Worm (Caenorhabditis elegans) whole organism, late embryonic: ENCODE data around the gene F26F2.10.

Experiments used
- C08G9.2 ChIP-seq: sonication (generic microtip); optimal IDR thresholded peaks from 2 replicates; lab custom pipeline; 2016; ENCODE audit warnings: mild to moderate bottlenecking, missing genetic modification characterization, moderate library complexity, missing compliant biosample characterization
- ceh-48 ChIP-seq: sonication (generic microtip); optimal IDR thresholded peaks from 2 replicates; lab custom pipeline; 2016; ENCODE audit warnings: missing genetic modification characterization, inconsistent platforms, missing compliant biosample characterization
- che-1 ChIP-seq: sonication (generic microtip); optimal IDR thresholded peaks from 2 replicates; lab custom pipeline; 2016; ENCODE audit warnings: mild to moderate bottlenecking, missing genetic modification characterization, missing compliant biosample characterization
- hlh-6 ChIP-seq: sonication (generic microtip); optimal IDR thresholded peaks from 2 replicates; lab custom pipeline; 2016; ENCODE audit warnings: missing genotype, missing genetic modification characterization, missing compliant biosample characterization
- lim-6 ChIP-seq: sonication (generic microtip); optimal IDR thresholded peaks from 2 replicates; lab custom pipeline; 2016; ENCODE audit warnings: missing genetic modification characterization, missing compliant biosample characterization
- lin-11 ChIP-seq: fragments of 200-800 bp; sonication (Bioruptor generic); optimal IDR thresholded peaks from 2 replicates; lab custom pipeline; 2018; ENCODE audit warnings: mild to moderate bottlenecking, missing genetic modification characterization, missing compliant biosample characterization
- nhr-11 ChIP-seq: fragments of 150-350 bp; optimal IDR thresholded peaks from 2 replicates; lab custom pipeline; 2014; ENCODE audit warnings: missing biosample characterization, missing genetic modification characterization
- pat-9 ChIP-seq: fragments of 200-800 bp; sonication (Bioruptor generic); optimal IDR thresholded peaks from 2 replicates; lab custom pipeline; 2018; ENCODE audit warnings: mild to moderate bottlenecking, missing genetic modification characterization, moderate library complexity, missing compliant biosample characterization
- pha-4 ChIP-seq: fragments of 150-350 bp; optimal IDR thresholded peaks from 2 replicates; lab custom pipeline; 2018; ENCODE audit warnings: missing biosample characterization, missing genetic modification reagents, missing genetic modification characterization
- pqm-1 ChIP-seq: sonication (generic microtip); optimal IDR thresholded peaks from 2 replicates; lab custom pipeline; 2016; ENCODE audit warnings: missing genetic modification characterization, missing compliant biosample characterization
- tbx-2 ChIP-seq: sonication (generic microtip); optimal IDR thresholded peaks from 2 replicates; lab custom pipeline; 2016; ENCODE audit warnings: missing genetic modification characterization, missing compliant biosample characterization
- unc-55 ChIP-seq: sonication (generic microtip); optimal IDR thresholded peaks from 2 replicates; lab custom pipeline; 2017; ENCODE audit warnings: missing biosample characterization, missing genetic modification reagents, missing genetic modification characterization
- ztf-16 ChIP-seq: sonication (generic microtip); optimal IDR thresholded peaks from 2 replicates; lab custom pipeline; 2017; ENCODE audit warnings: missing genetic modification characterization, missing compliant biosample characterization

ce11 chrV:20544610-20545009, 50.0 kb downstream of the F26F2.10 start:
- no peak for TF ChIP-seq lin-11 (tag; lab: Kevin White, UChicago)
- TF ChIP-seq che-1: no peak
- TF ChIP-seq ceh-48 (tag; lab: Kevin White, UChicago): no peak
- TF ChIP-seq pha-4 (tag; lab: Kevin White, UChicago): no peak
- no peak for TF ChIP-seq lim-6
- no peak for TF ChIP-seq ztf-16 (tag; lab: Kevin White, UChicago)
- TF ChIP-seq tbx-2 (tag; lab: Kevin White, UChicago): no peak
- no peak for TF ChIP-seq pqm-1 (tag; lab: Kevin White, UChicago)
- TF ChIP-seq pat-9 (tag; lab: Kevin White, UChicago): no peak
- TF ChIP-seq hlh-6 (tag; lab: Kevin White, UChicago): no peak
- no peak for TF ChIP-seq unc-55 (GFP tag; lab: Kevin White, UChicago)
- no peak for TF ChIP-seq C08G9.2 (tag; lab: Kevin White, UChicago)
- TF ChIP-seq nhr-11 (tag; lab: Kevin White, UChicago): no peak
